Fruit fly (Drosophila melanogaster) whole organism, adult: ENCODE data around the gene pch2.

Experiments
- CG11617 ChIP-seq: fragments of 200-800 bp; sonication (Bioruptor generic); optimal IDR thresholded peaks from 2 replicates; lab custom pipeline; 2017; ENCODE audit warnings: mild to moderate bottlenecking, missing biosample characterization, missing genetic modification reagents, missing genetic modification characterization
- CG12768 ChIP-seq: fragments of 200-800 bp; sonication (Bioruptor generic); optimal IDR thresholded peaks from 2 replicates; lab custom pipeline; 2017; ENCODE audit warnings: missing biosample characterization, missing genetic modification characterization, mild to moderate bottlenecking, moderate library complexity, missing genetic modification reagents
- CG14711 ChIP-seq: fragments of 200-800 bp; sonication (Bioruptor generic); optimal IDR thresholded peaks from 2 replicates; lab custom pipeline; 2018; ENCODE audit warnings: missing biosample characterization, mild to moderate bottlenecking, missing genetic modification characterization, moderate library complexity
- CG1620 ChIP-seq: fragments of 200-800 bp; sonication (Bioruptor generic); optimal IDR thresholded peaks from 2 replicates; lab custom pipeline; 2016; ENCODE audit warnings: missing biosample characterization, missing genetic modification characterization
- CG33017 ChIP-seq: fragments of 200-800 bp; sonication (Bioruptor generic); optimal IDR thresholded peaks from 2 replicates; lab custom pipeline; 2018; ENCODE audit warnings: missing biosample characterization, mild to moderate bottlenecking, missing genetic modification characterization, moderate library complexity
- CG5204 ChIP-seq: fragments of 200-800 bp; sonication (Bioruptor generic); optimal IDR thresholded peaks from 2 replicates; lab custom pipeline; 2016; ENCODE audit warnings: missing biosample characterization, missing genetic modification characterization
- CG7045 ChIP-seq: fragments of 200-800 bp; sonication (Bioruptor generic); optimal IDR thresholded peaks from 2 replicates; lab custom pipeline; 2017; ENCODE audit warnings: missing biosample characterization, mild to moderate bottlenecking, missing genetic modification characterization
- CG7101 ChIP-seq: fragments of 200-800 bp; sonication (Bioruptor generic); optimal IDR thresholded peaks from 2 replicates; lab custom pipeline; 2018; ENCODE audit warnings: missing biosample characterization, mild to moderate bottlenecking, missing genetic modification characterization, moderate library complexity
- Clk ChIP-seq: fragments of 200-800 bp; sonication (Bioruptor generic); optimal IDR thresholded peaks from 2 replicates; lab custom pipeline; 2017; ENCODE audit warnings: missing biosample characterization, missing genetic modification characterization
- Crg-1 ChIP-seq: fragments of 200-800 bp; sonication (Bioruptor generic); optimal IDR thresholded peaks from 2 replicates; lab custom pipeline; 2016; ENCODE audit warnings: missing biosample characterization, missing genetic modification characterization
- Hr96 ChIP-seq: fragments of 200-800 bp; sonication (Bioruptor generic); optimal IDR thresholded peaks from 2 replicates; lab custom pipeline; 2016; ENCODE audit warnings: missing biosample characterization, missing genetic modification characterization
- Mnt ChIP-seq: fragments of 200-800 bp; sonication (Bioruptor generic); optimal IDR thresholded peaks from 2 replicates; lab custom pipeline; 2016; ENCODE audit warnings: missing biosample characterization, mild to moderate bottlenecking, missing genetic modification characterization
- bab1 ChIP-seq: fragments of 200-800 bp; sonication (Bioruptor generic); optimal IDR thresholded peaks from 3 replicates; lab custom pipeline; 2019; ENCODE audit warnings: missing biosample characterization, mild to moderate bottlenecking, missing genetic modification characterization, moderate library complexity
- cic ChIP-seq: fragments of 200-800 bp; sonication (Bioruptor generic); optimal IDR thresholded peaks from 2 replicates; lab custom pipeline; 2017; ENCODE audit warnings: missing biosample characterization, mild to moderate bottlenecking, missing genetic modification characterization, moderate library complexity
- cnc ChIP-seq, 2 experiments: fragments of >200 bp; optimal IDR thresholded peaks; 2 replicates each; lab custom pipeline; 2017
- kay ChIP-seq: fragments of 200-800 bp; sonication (Bioruptor generic); peaks from one replicate; lab custom pipeline; 2016; ENCODE audit warnings: missing biosample characterization, missing genetic modification characterization, borderline replicate concordance
- ovo ChIP-seq: fragments of 200-800 bp; sonication (Bioruptor generic); optimal IDR thresholded peaks from 2 replicates; lab custom pipeline; 2016; ENCODE audit warnings: missing biosample characterization, missing genetic modification characterization
- pad ChIP-seq: fragments of 200-800 bp; sonication (Bioruptor generic); optimal IDR thresholded peaks from 3 replicates; lab custom pipeline; 2017; ENCODE audit warnings: missing biosample characterization, missing genetic modification characterization, mild to moderate bottlenecking, moderate library complexity, missing genetic modification reagents
- tj ChIP-seq: fragments of 200-800 bp; sonication (Bioruptor generic); optimal IDR thresholded peaks from 3 replicates; lab custom pipeline; 2017; ENCODE audit warnings: missing biosample characterization, mild to moderate bottlenecking, missing genetic modification characterization, moderate library complexity
- toe ChIP-seq: fragments of 200-800 bp; sonication (Bioruptor generic); optimal IDR thresholded peaks from 2 replicates; lab custom pipeline; 2016; ENCODE audit warnings: missing biosample characterization, missing genetic modification characterization

pch2 gene

dm6 chr3R:8552308-8552707 is 9.3 kb downstream of the pch2 start, which contains the start of gene Or85d:
Gene Or85d (plus strand): TSS chr3R:8552608.
- TF ChIP-seq cnc (optimal IDR thresholded peaks at IDR 0.05; lab: Kevin White, UChicago): no peak
- TF ChIP-seq CG33017 (tag; lab: Kevin White, UChicago): no peak
- TF ChIP-seq CG1620 (GFP tag; lab: Kevin White, UChicago): no peak
- no peak for TF ChIP-seq Mnt (GFP tag; lab: Kevin White, UChicago)
- no peak for TF ChIP-seq bab1
- no peak for TF ChIP-seq kay (GFP tag; lab: Kevin White, UChicago)
- TF ChIP-seq CG7101 (tag; lab: Kevin White, UChicago): no peak
- TF ChIP-seq pad (GFP tag; lab: Kevin White, UChicago): no peak
- TF ChIP-seq cic: no peak
- no peak for TF ChIP-seq Crg-1 (GFP tag; lab: Kevin White, UChicago)
- no peak for TF ChIP-seq toe (GFP tag; lab: Kevin White, UChicago)
- TF ChIP-seq CG11617: no peak
- TF ChIP-seq CG5204: no peak
- TF ChIP-seq Clk (GFP tag; lab: Kevin White, UChicago): no peak
- TF ChIP-seq CG14711 (tag; lab: Kevin White, UChicago): no peak
- TF ChIP-seq CG12768 (GFP tag; lab: Kevin White, UChicago): no peak
- no peak for TF ChIP-seq tj (GFP tag; lab: Kevin White, UChicago)
- no peak for TF ChIP-seq Hr96 (GFP tag; lab: Kevin White, UChicago)

dm6 chr3R:8545915-8546314 is 15.6 kb downstream of the pch2 start:
- TF ChIP-seq cic (no peak), pad (GFP tag; lab: Kevin White, UChicago) (no peak), Crg-1 (GFP tag; lab: Kevin White, UChicago) (no peak), Hr96 (GFP tag; lab: Kevin White, UChicago) (no peak), Mnt (GFP tag; lab: Kevin White, UChicago) (no peak), CG5204 (no peak), CG11617 (no peak), cnc (optimal IDR thresholded peaks at IDR 0.05; lab: Kevin White, UChicago) (no peak)

- TF ChIP-seq CG14711 (tag; lab: Kevin White, UChicago) (no peak), CG7101 (tag; lab: Kevin White, UChicago) (no peak), kay (GFP tag; lab: Kevin White, UChicago) (no peak), CG12768 (GFP tag; lab: Kevin White, UChicago) (no peak), ovo (GFP tag; lab: Kevin White, UChicago) (no peak), cnc (optimal IDR thresholded peaks at IDR 0.05; lab: Kevin White, UChicago) (no peak), CG5204 (no peak), Clk (GFP tag; lab: Kevin White, UChicago) (no peak), CG33017 (tag; lab: Kevin White, UChicago) (no peak), Crg-1 (GFP tag; lab: Kevin White, UChicago) (no peak), toe (GFP tag; lab: Kevin White, UChicago) (no peak), tj (GFP tag; lab: Kevin White, UChicago) (no peak), pad (GFP tag; lab: Kevin White, UChicago) (no peak), CG11617 (no peak), Hr96 (GFP tag; lab: Kevin White, UChicago) (no peak), CG7045 (GFP tag; lab: Kevin White, UChicago) (no peak), Mnt (GFP tag; lab: Kevin White, UChicago) (no peak)
Observed at dm6 chr3R:8528862-8529261, 32.7 kb downstream of the pch2 start, which contains the start of gene CG11741. Gene CG11741 (minus strand): TSS chr3R:8528877.

- TF ChIP-seq CG5204: no peak
- no peak for TF ChIP-seq Crg-1 (GFP tag; lab: Kevin White, UChicago)
- no peak for TF ChIP-seq CG33017 (tag; lab: Kevin White, UChicago)
- TF ChIP-seq CG7101 (tag; lab: Kevin White, UChicago): no peak
- no peak for TF ChIP-seq Mnt (GFP tag; lab: Kevin White, UChicago)
- no peak for TF ChIP-seq toe (GFP tag; lab: Kevin White, UChicago)
- TF ChIP-seq tj (GFP tag; lab: Kevin White, UChicago): no peak
- no peak for TF ChIP-seq bab1
Observed at dm6 chr3R:8524277-8524676, 37.3 kb downstream of the pch2 start.

dm6 chr3R:8523668-8524067 is 37.9 kb downstream of the pch2 start, which contains the start of gene CG31259:
Gene CG31259 (plus strand): TSS chr3R:8523944.
- TF ChIP-seq Mnt (GFP tag; lab: Kevin White, UChicago): peak; percentile 68
- peak; percentile 74 for TF ChIP-seq cic
- no peak for TF ChIP-seq ovo (GFP tag; lab: Kevin White, UChicago)
- no peak for TF ChIP-seq Hr96 (GFP tag; lab: Kevin White, UChicago)
- no peak for TF ChIP-seq pad (GFP tag; lab: Kevin White, UChicago)

- no peak for TF ChIP-seq tj (GFP tag; lab: Kevin White, UChicago)
- TF ChIP-seq CG11617: no peak
Observed at dm6 chr3R:8521499-8521898, 40.1 kb downstream of the pch2 start, which contains the start of gene CG31454. Gene CG31454 (plus strand): TSS chr3R:8521658.

- no peak for TF ChIP-seq cic
- TF ChIP-seq CG7045 (GFP tag; lab: Kevin White, UChicago): no peak
- TF ChIP-seq CG12768 (GFP tag; lab: Kevin White, UChicago): no peak
- no peak for TF ChIP-seq pad (GFP tag; lab: Kevin White, UChicago)
- no peak for TF ChIP-seq Mnt (GFP tag; lab: Kevin White, UChicago)
- no peak for TF ChIP-seq cnc (optimal IDR thresholded peaks at IDR 0.05; lab: Kevin White, UChicago)
- no peak for TF ChIP-seq CG33017 (tag; lab: Kevin White, UChicago)
- no peak for TF ChIP-seq CG11617
- no peak for TF ChIP-seq Clk (GFP tag; lab: Kevin White, UChicago)
- TF ChIP-seq kay (GFP tag; lab: Kevin White, UChicago): no peak
- no peak for TF ChIP-seq bab1
- no peak for TF ChIP-seq Crg-1 (GFP tag; lab: Kevin White, UChicago)
- no peak for TF ChIP-seq CG14711 (tag; lab: Kevin White, UChicago)
- TF ChIP-seq CG1620 (GFP tag; lab: Kevin White, UChicago): no peak
- no peak for TF ChIP-seq ovo (GFP tag; lab: Kevin White, UChicago)
- no peak for TF ChIP-seq tj (GFP tag; lab: Kevin White, UChicago)
- no peak for TF ChIP-seq toe (GFP tag; lab: Kevin White, UChicago)
- no peak for TF ChIP-seq CG5204
- TF ChIP-seq Hr96 (GFP tag; lab: Kevin White, UChicago): no peak
Observed at dm6 chr3R:8520809-8521208, 40.8 kb downstream of the pch2 start.
